Fruit fly (Drosophila melanogaster) whole organism, prepupa: ENCODE measurements around the gene dj-1beta.

Source experiments
- CG11902 ChIP-seq: fragments of 200-800 bp; sonication (Bioruptor generic); optimal IDR thresholded peaks from 3 replicates; lab custom pipeline; 2016; ENCODE audit warnings: missing biosample characterization, missing genetic modification characterization
- CG32006 ChIP-seq: fragments of 200-800 bp; sonication (Bioruptor generic); optimal IDR thresholded peaks from 3 replicates; lab custom pipeline; 2017; ENCODE audit warnings: missing biosample characterization, mild to moderate bottlenecking, missing genetic modification characterization
- CG6792 ChIP-seq: fragments of 200-800 bp; sonication (Bioruptor generic); optimal IDR thresholded peaks from 3 replicates; lab custom pipeline; 2016; ENCODE audit warnings: missing biosample characterization, missing genetic modification characterization
- Hr39 ChIP-seq: fragments of 200-800 bp; sonication (Bioruptor generic); optimal IDR thresholded peaks from 2 replicates; lab custom pipeline; 2016; ENCODE audit warnings: missing biosample characterization, missing genetic modification characterization
- fkh ChIP-seq: fragments of 200-800 bp; sonication (Bioruptor generic); optimal IDR thresholded peaks from 3 replicates; lab custom pipeline; 2017; ENCODE audit warnings: missing biosample characterization, mild to moderate bottlenecking, missing genetic modification characterization, moderate library complexity

- TF ChIP-seq fkh = no peak
- TF ChIP-seq Hr39 (GFP tag; lab: Kevin White, UChicago) = no peak
- no peak for TF ChIP-seq CG6792
- TF ChIP-seq CG11902 (GFP tag; lab: Kevin White, UChicago) = no peak
- TF ChIP-seq CG32006 (GFP tag; lab: Kevin White, UChicago) = no peak
Observed at dm6 chr3R:30762230-30762629, 44.7 kb upstream of the dj-1beta start.
